Fruit fly (Drosophila melanogaster) Kc167 (cell line): ENCODE results near the gene maca.

ENCODE experiments used
- Myc ChIP-seq: fragments of >200 bp; optimal IDR thresholded peaks from 2 replicates; lab custom pipeline; 2017; ENCODE audit warnings: missing external identifiers
- Sin3A ChIP-seq: fragments of >200 bp; optimal IDR thresholded peaks from 2 replicates; lab custom pipeline; 2018; ENCODE audit warnings: missing external identifiers
- h ChIP-seq: fragments of >200 bp; optimal IDR thresholded peaks from 3 replicates; lab custom pipeline; 2018; ENCODE audit warnings: missing external identifiers
- insv ChIP-seq: fragments of >200 bp; optimal IDR thresholded peaks from 3 replicates; lab custom pipeline; 2018; ENCODE audit warnings: missing external identifiers
- psq ChIP-seq: fragments of >200 bp; optimal IDR thresholded peaks from 2 replicates; lab custom pipeline; 2017; ENCODE audit warnings: missing external identifiers
- ttk ChIP-seq: sonication (Bioruptor generic); optimal IDR thresholded peaks from 2 replicates; lab custom pipeline; 2017; ENCODE audit warnings: missing external identifiers

- TF ChIP-seq psq (lab: Kevin White, UChicago): no peak
- TF ChIP-seq Sin3A: no peak
- TF ChIP-seq h (lab: Kevin White, UChicago): no peak
- no peak for TF ChIP-seq insv
- no peak for TF ChIP-seq Myc (lab: Kevin White, UChicago)
- no peak for TF ChIP-seq ttk (lab: Kevin White, UChicago)
Measured at dm6 chr3R:15540932-15541331, 46.5 kb downstream of the maca start.
